Worm (Caenorhabditis elegans): Measurements from ENCODE around the gene unc-53.

Gene unc-53

DNA sequence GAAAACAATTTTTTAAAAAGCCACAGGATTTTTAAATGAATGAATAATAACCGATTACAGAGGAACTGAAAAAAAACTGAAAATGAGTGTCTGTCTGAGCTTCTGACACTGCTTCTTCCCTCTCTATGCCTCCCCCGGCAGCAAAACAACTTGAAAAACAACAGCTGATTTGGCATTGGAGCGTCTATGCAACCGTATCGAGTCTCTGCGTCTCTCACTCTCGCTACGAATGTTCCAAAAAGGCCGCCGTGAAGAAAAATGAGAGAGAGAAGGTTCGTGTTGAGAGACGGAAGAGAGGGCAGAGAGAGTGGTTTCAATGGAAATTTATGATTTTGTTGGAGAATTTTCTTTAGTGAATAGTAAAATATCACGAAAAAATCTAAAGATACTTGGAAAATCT, 13.8 kb upstream of the unc-53 start (continued):
- TF ChIP-seq daf-16 (GFP tag; optimal IDR thresholded peaks at IDR 0.05): no peak
- peak; percentile 59 for TF ChIP-seq daf-16 (tag; optimal IDR thresholded peaks at IDR 0.05)
- peak; percentile 37; the same call in 1 of the 2 replicates for TF ChIP-seq hmg-1.1 (GFP tag; IDR thresholded peaks at IDR 0.05)
- no peak for TF ChIP-seq F49E8.2 (tag; optimal IDR thresholded peaks at IDR 0.05; ENCODE audit: borderline replicate concordance)
- TF ChIP-seq mdt-29 (GFP tag; IDR thresholded peaks at IDR 0.05): no peak
- no peak for TF ChIP-seq nhr-41 (GFP tag; IDR thresholded peaks at IDR 0.05)
- TF ChIP-seq unc-130 (GFP tag; optimal IDR thresholded peaks at IDR 0.05): no peak
- no peak for TF ChIP-seq ama-1 (optimal IDR thresholded peaks at IDR 0.05)
- no peak for TF ChIP-seq F37D6.2 (tag; optimal IDR thresholded peaks at IDR 0.05)
- TF ChIP-seq lin-39 (tag; optimal IDR thresholded peaks at IDR 0.05): no peak
- TF ChIP-seq lir-3 (tag; optimal IDR thresholded peaks at IDR 0.05): no peak
- TF ChIP-seq ZK337.2 (GFP tag; IDR thresholded peaks at IDR 0.05): no peak
- TF ChIP-seq egl-27 (tag; optimal IDR thresholded peaks at IDR 0.05): no peak
- no peak for TF ChIP-seq nhr-102 (tag; optimal IDR thresholded peaks at IDR 0.05)
- no peak for TF ChIP-seq nhr-10 (tag; optimal IDR thresholded peaks at IDR 0.05)
- TF ChIP-seq ceh-44 (GFP tag; IDR thresholded peaks at IDR 0.05): no peak
- TF ChIP-seq lin-38 (GFP tag; IDR thresholded peaks at IDR 0.05): peak; percentile 83
- TF ChIP-seq spr-3 (GFP tag; optimal IDR thresholded peaks at IDR 0.05): no peak
- TF ChIP-seq set-16 (GFP tag; IDR thresholded peaks at IDR 0.05): no peak
- TF ChIP-seq pqm-1 (tag; optimal IDR thresholded peaks at IDR 0.05): peak; percentile 73
- no peak for TF ChIP-seq daf-8 (GFP tag; IDR thresholded peaks at IDR 0.05)
- TF ChIP-seq spr-1 (tag; optimal IDR thresholded peaks at IDR 0.05): no peak
- TF ChIP-seq zip-2 (tag; optimal IDR thresholded peaks at IDR 0.05): no peak
- peak; percentile 98 for TF ChIP-seq hlh-11 (tag; optimal IDR thresholded peaks at IDR 0.05)
- TF ChIP-seq nhr-11 (tag; optimal IDR thresholded peaks at IDR 0.05): peak; percentile 32
- no peak for TF ChIP-seq ctbp-1 (GFP tag; IDR thresholded peaks at IDR 0.05)
- no peak for TF ChIP-seq attf-4 (tag; optimal IDR thresholded peaks at IDR 0.05)
- no peak for TF ChIP-seq ceh-82 (tag; optimal IDR thresholded peaks at IDR 0.05)
- TF ChIP-seq nhr-28 (tag; optimal IDR thresholded peaks at IDR 0.05): peak; percentile 77
- no peak for TF ChIP-seq duxl-1 (tag; optimal IDR thresholded peaks at IDR 0.05; ENCODE audit: poor library complexity)
- TF ChIP-seq fkh-10 (GFP tag; optimal IDR thresholded peaks at IDR 0.05): peak; percentile 29
- TF ChIP-seq snpc-1.2 (GFP tag; IDR thresholded peaks at IDR 0.05): no peak
- no peak for TF ChIP-seq F44E2.7 (GFP tag; IDR thresholded peaks at IDR 0.05)
- TF ChIP-seq mes-2 (tag; optimal IDR thresholded peaks at IDR 0.05; ENCODE audit: poor library complexity, severe bottlenecking): peak; percentile 76
- TF ChIP-seq dmd-6 (GFP tag; IDR thresholded peaks at IDR 0.05): peak; percentile 49; the same call in 1 of the 2 replicates
- no peak for TF ChIP-seq zfp-3 (GFP tag; conservative IDR thresholded peaks at IDR 0.05)
- no peak for TF ChIP-seq ces-1 (GFP tag; optimal IDR thresholded peaks at IDR 0.05)
- TF ChIP-seq zfp-2 (tag; optimal IDR thresholded peaks at IDR 0.05): no peak
- TF ChIP-seq lin-29 (GFP tag; IDR thresholded peaks at IDR 0.05): no peak
- TF ChIP-seq madf-5 (GFP tag; IDR thresholded peaks at IDR 0.05): no peak
- TF ChIP-seq vab-7 (GFP tag; IDR thresholded peaks at IDR 0.05): no peak
- no peak for TF ChIP-seq snpc-4 (tag; optimal IDR thresholded peaks at IDR 0.05)
- no peak for TF ChIP-seq zag-1 (tag; optimal IDR thresholded peaks at IDR 0.05)
- TF ChIP-seq D1046.2 (GFP tag; IDR thresholded peaks at IDR 0.05): no peak
- no peak for TF ChIP-seq zip-11 (GFP tag; IDR thresholded peaks at IDR 0.05)
- peak; percentile 76 for TF ChIP-seq nhr-6 (tag; optimal IDR thresholded peaks at IDR 0.05)
- peak; percentile 73 for TF ChIP-seq dpl-1 (GFP tag; optimal IDR thresholded peaks at IDR 0.05)
- TF ChIP-seq cey-2 (tag; optimal IDR thresholded peaks at IDR 0.05; ENCODE audit: borderline replicate concordance, insufficient read depth): no peak
- no peak for TF ChIP-seq Y75B8A.6 (GFP tag; IDR thresholded peaks at IDR 0.05)
- TF ChIP-seq hif-1 (tag; optimal IDR thresholded peaks at IDR 0.05): peak in 1 of 2 experiments; percentile 48
- no peak for TF ChIP-seq ZK546.5 (tag; optimal IDR thresholded peaks at IDR 0.05)
- no peak for TF ChIP-seq ceh-28 (tag; optimal IDR thresholded peaks at IDR 0.05)
